Worm (Caenorhabditis elegans): ENCODE data around the gene amt-2.

amt-2 gene

ce11 chrIV:13063714-13064113 is 21.5 kb downstream of the amt-2 start, which contains the start of gene scl-5:
scl-5 (plus strand) TSS chrIV:13064014.
- no peak for TF ChIP-seq dve-1 (tag; optimal IDR thresholded peaks at IDR 0.05; ENCODE audit: insufficient read depth)

- no peak for TF ChIP-seq dmd-6 (GFP tag; IDR thresholded peaks at IDR 0.05)
- TF ChIP-seq egl-43 (GFP tag; IDR thresholded peaks at IDR 0.05): 0 out of 2 replicates have a peak, but pooled peaks have one; percentile 36
- peak; percentile 68; the same call in 1 of the 2 replicates for TF ChIP-seq set-16 (GFP tag; IDR thresholded peaks at IDR 0.05)
- peak; percentile 80 for TF ChIP-seq aha-1 (tag)
Measured at ce11 chrIV:13066044-13066443, 23.9 kb downstream of the amt-2 start.

ce11 chrIV:13067200-13067599 is 25.0 kb downstream of the amt-2 start, which contains the start of gene col-131:
col-131 (minus strand) TSS chrIV:13067300.
- TF ChIP-seq zfp-3 (GFP tag; conservative IDR thresholded peaks at IDR 0.05) (no peak), nhr-111 (GFP tag; optimal IDR thresholded peaks at IDR 0.05) (no peak)

- no peak for TF ChIP-seq lin-38 (GFP tag; IDR thresholded peaks at IDR 0.05)
Measured at ce11 chrIV:13068451-13068850, 26.3 kb downstream of the amt-2 start, which contains the start of gene scl-6. scl-6 (plus strand) TSS chrIV:13068751.

- TF ChIP-seq ceh-20 (GFP tag; IDR thresholded peaks at IDR 0.05) (no peak), mdl-1 (tag; optimal IDR thresholded peaks at IDR 0.05) (no peak), ceh-62 (tag; optimal IDR thresholded peaks at IDR 0.05) (no peak), F49E8.2 (tag; optimal IDR thresholded peaks at IDR 0.05; ENCODE audit: borderline replicate concordance) (no peak), D1046.2 (GFP tag; IDR thresholded peaks at IDR 0.05) (no peak), lin-13 (GFP tag; optimal IDR thresholded peaks at IDR 0.05) (no peak), ctbp-1 (GFP tag; IDR thresholded peaks at IDR 0.05) (no peak), dpl-1 (GFP tag; optimal IDR thresholded peaks at IDR 0.05) (no peak), hif-1 (tag; optimal IDR thresholded peaks at IDR 0.05) (no peak), vab-7 (GFP tag; IDR thresholded peaks at IDR 0.05) (no peak), lin-1 (GFP tag; IDR thresholded peaks at IDR 0.05) (no peak)
Measured at ce11 chrIV:13070142-13070541, 28.0 kb downstream of the amt-2 start, which contains the start of gene scl-7. scl-7 (plus strand) TSS chrIV:13070442.

ce11 chrIV:13071445-13071844 is 29.3 kb downstream of the amt-2 start, which contains the start of gene scl-8:
scl-8 (plus strand) TSS chrIV:13071745.
- TF ChIP-seq nhr-6 (tag; optimal IDR thresholded peaks at IDR 0.05): no peak
- TF ChIP-seq zfp-3 (GFP tag; conservative IDR thresholded peaks at IDR 0.05): no peak
- no peak for TF ChIP-seq nhr-42 (GFP tag; IDR thresholded peaks at IDR 0.05)
- TF ChIP-seq aha-1 (tag): peak; percentile 36

ce11 chrIV:13075625-13076252 is 33.5 kb downstream of the amt-2 start:
- TF ChIP-seq mdl-1 (tag; optimal IDR thresholded peaks at IDR 0.05): peak in 1 of 2 experiments; percentile 47
- TF ChIP-seq unc-62 (GFP tag; optimal IDR thresholded peaks at IDR 0.05 in 1 of 2): peak in 1 of 2 experiments; percentile 80
- TF ChIP-seq unc-62 (tag; optimal IDR thresholded peaks at IDR 0.05): no peak
- 0 out of 2 replicates have a peak, but pooled peaks have one; percentile 9 for TF ChIP-seq dmd-6 (GFP tag; IDR thresholded peaks at IDR 0.05)
- no peak for TF ChIP-seq Y5F2A.4 (GFP tag; optimal IDR thresholded peaks at IDR 0.05)
- no peak for TF ChIP-seq dpl-1 (GFP tag; optimal IDR thresholded peaks at IDR 0.05)
- TF ChIP-seq ceh-44 (GFP tag; IDR thresholded peaks at IDR 0.05): no peak
- TF ChIP-seq hlh-30 (tag; optimal IDR thresholded peaks at IDR 0.05; ENCODE audit: insufficient read depth): peak; percentile 25
- no peak for TF ChIP-seq dmd-8 (GFP tag; IDR thresholded peaks at IDR 0.05)
- no peak for TF ChIP-seq mdt-29 (GFP tag; IDR thresholded peaks at IDR 0.05)
- TF ChIP-seq nhr-48 (tag; optimal IDR thresholded peaks at IDR 0.05): no peak
- TF ChIP-seq lin-15B (tag; optimal IDR thresholded peaks at IDR 0.05): no peak
- peak; percentile 9 for TF ChIP-seq mxl-3 (GFP tag; optimal IDR thresholded peaks at IDR 0.05)
- no peak for TF ChIP-seq daf-16 (GFP tag; optimal IDR thresholded peaks at IDR 0.05)
- no peak for TF ChIP-seq daf-16 (tag; optimal IDR thresholded peaks at IDR 0.05)
- no peak for TF ChIP-seq ces-1 (GFP tag; optimal IDR thresholded peaks at IDR 0.05)
- peak; percentile 100 for TF ChIP-seq nhr-28 (tag; optimal IDR thresholded peaks at IDR 0.05)
- peak; percentile 62 for TF ChIP-seq nhr-77 (tag; optimal IDR thresholded peaks at IDR 0.05)
- peak; percentile 58 for TF ChIP-seq hlh-11 (tag; optimal IDR thresholded peaks at IDR 0.05)

Measured in whole organism, L4 larva.